Worm (Caenorhabditis elegans): ENCODE measurements around the gene tofu-1.

Gene tofu-1

DNA sequence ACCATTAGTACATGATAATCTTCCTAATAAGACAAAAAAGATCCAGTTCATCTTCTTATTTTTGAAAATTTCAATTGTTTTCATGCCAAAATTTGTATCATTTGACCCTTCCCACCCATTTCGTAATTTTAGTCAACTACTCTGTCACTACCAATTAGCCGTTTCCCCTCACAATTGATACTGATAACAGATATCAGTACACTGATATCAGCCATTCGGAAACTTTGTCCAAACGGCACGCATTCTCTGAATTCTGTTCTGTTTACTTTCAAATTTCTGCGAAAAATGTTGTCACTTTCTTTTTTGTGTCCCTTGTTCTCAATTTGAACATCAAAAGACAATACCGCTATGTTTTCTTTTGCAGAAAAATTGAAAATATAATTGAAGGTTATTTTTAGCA lies 31.7 kb downstream of the tofu-1 start:
- TF ChIP-seq nhr-90 (tag; optimal IDR thresholded peaks at IDR 0.05; ENCODE audit: poor library complexity) = no peak
- TF ChIP-seq lin-14 (GFP tag; optimal IDR thresholded peaks at IDR 0.05) = peak; percentile 42
- TF ChIP-seq pag-3 (tag; optimal IDR thresholded peaks at IDR 0.05; ENCODE audit: borderline replicate concordance, insufficient read depth) = peak; percentile 41
- peak in 1 of 2 experiments; percentile 33 for TF ChIP-seq lin-35 (GFP tag; optimal IDR thresholded peaks at IDR 0.05)
- TF ChIP-seq elt-3 (tag; optimal IDR thresholded peaks at IDR 0.05) = peak in 5 of 6 experiments; percentile 71 to 98 (median 80)
- peak; percentile 65 for TF ChIP-seq blmp-1 (tag; optimal IDR thresholded peaks at IDR 0.05)
- peak; percentile 42 for TF ChIP-seq elt-2 (tag; optimal IDR thresholded peaks at IDR 0.05)
- TF ChIP-seq xbp-1 (tag; optimal IDR thresholded peaks at IDR 0.05) = no peak

DNA sequence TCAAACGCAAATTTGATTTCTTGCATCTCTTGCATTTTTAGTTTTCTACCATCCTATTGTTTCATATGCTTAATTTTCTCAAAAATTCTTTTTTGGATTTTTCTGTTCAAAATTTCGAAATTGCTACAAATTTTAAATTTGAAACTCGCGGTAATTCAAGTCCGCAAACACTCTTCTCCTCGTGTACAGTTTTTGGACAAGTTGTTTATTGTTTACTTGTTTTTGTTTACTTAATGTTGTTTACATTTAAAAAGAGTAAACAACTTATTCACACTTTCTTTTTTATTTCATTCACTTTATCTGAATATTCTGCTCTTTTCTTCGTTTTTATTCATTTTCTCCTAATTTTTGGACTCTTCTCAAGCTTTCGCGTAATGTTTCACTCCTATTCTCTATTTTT lies 37.3 kb downstream of the tofu-1 start:
- TF ChIP-seq unc-62 (GFP tag; optimal IDR thresholded peaks at IDR 0.05) = no peak
- TF ChIP-seq lin-13 (GFP tag; optimal IDR thresholded peaks at IDR 0.05) = no peak
- TF ChIP-seq nhr-71 (tag; optimal IDR thresholded peaks at IDR 0.05) = no peak
- no peak for TF ChIP-seq zip-4 (GFP tag; optimal IDR thresholded peaks at IDR 0.05)
- no peak for TF ChIP-seq aha-1 (tag; optimal IDR thresholded peaks at IDR 0.05)
- no peak for TF ChIP-seq ama-1 (optimal IDR thresholded peaks at IDR 0.05)
- no peak for TF ChIP-seq elt-2 (tag; optimal IDR thresholded peaks at IDR 0.05)
- TF ChIP-seq nhr-237 (tag; optimal IDR thresholded peaks at IDR 0.05) = no peak
- TF ChIP-seq ztf-11 (tag; optimal IDR thresholded peaks at IDR 0.05) = no peak
- no peak for TF ChIP-seq nhr-11 (tag; optimal IDR thresholded peaks at IDR 0.05)
- TF ChIP-seq efl-3 (GFP tag; optimal IDR thresholded peaks at IDR 0.05) = no peak
- no peak for TF ChIP-seq nhr-20 (tag; optimal IDR thresholded peaks at IDR 0.05)
- TF ChIP-seq sup-37 (GFP tag; optimal IDR thresholded peaks at IDR 0.05) = no peak
- no peak for TF ChIP-seq ets-5 (GFP tag; IDR thresholded peaks at IDR 0.05)
- TF ChIP-seq C34B4.2 (tag; optimal IDR thresholded peaks at IDR 0.05) = no peak
- TF ChIP-seq snu-23 (GFP tag; optimal IDR thresholded peaks at IDR 0.05) = no peak
- TF ChIP-seq ceh-63 (GFP tag; optimal IDR thresholded peaks at IDR 0.05) = no peak
- no peak for TF ChIP-seq mef-2 (tag; optimal IDR thresholded peaks at IDR 0.05)
- no peak for TF ChIP-seq sptf-1 (tag; optimal IDR thresholded peaks at IDR 0.05)

DNA sequence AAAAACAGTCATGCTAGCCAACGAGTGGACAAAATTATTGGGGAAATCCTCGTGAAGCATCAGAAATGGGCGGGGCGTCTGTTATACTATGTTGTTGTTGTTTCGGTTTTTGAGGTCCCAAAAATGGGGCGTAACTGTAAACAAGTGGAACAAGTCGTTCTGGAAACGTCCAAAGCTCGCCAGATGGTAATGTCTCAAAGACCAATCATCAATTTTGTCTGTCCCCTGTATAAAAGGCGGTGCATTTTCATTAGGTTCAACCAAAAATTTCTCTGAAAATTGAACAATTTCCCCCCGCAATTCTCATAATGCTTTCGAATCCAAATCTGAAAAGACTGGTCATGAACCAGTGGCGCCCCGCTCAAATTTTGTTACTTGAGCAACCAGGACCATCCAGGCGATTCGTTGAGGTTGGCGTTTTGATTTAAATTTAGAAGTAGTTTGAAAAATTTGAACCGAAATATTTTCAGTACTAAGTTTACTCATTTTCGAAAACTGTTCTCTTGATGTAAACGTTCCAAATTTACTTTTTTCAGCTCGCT lies 38.2 kb downstream of the tofu-1 start:
- no peak for TF ChIP-seq aly-2 (tag; optimal IDR thresholded peaks at IDR 0.05)
- TF ChIP-seq efl-3 (GFP tag; optimal IDR thresholded peaks at IDR 0.05) = no peak
- no peak for TF ChIP-seq pax-3 (tag; optimal IDR thresholded peaks at IDR 0.05)
- TF ChIP-seq nhr-12 (tag; optimal IDR thresholded peaks at IDR 0.05) = no peak
- TF ChIP-seq elt-3 (tag; optimal IDR thresholded peaks at IDR 0.05) = no peak
- TF ChIP-seq nhr-19 (GFP tag; conservative IDR thresholded peaks at IDR 0.05) = no peak
- no peak for TF ChIP-seq nhr-76 (tag; optimal IDR thresholded peaks at IDR 0.05)
- TF ChIP-seq dsc-1 (tag; optimal IDR thresholded peaks at IDR 0.05) = no peak
- no peak for TF ChIP-seq ceh-8 (GFP tag; optimal IDR thresholded peaks at IDR 0.05)
- no peak for TF ChIP-seq skn-1 (tag; optimal IDR thresholded peaks at IDR 0.05)
- no peak for TF ChIP-seq lsy-2 (tag; optimal IDR thresholded peaks at IDR 0.05)
- no peak for TF ChIP-seq ztf-11 (tag; optimal IDR thresholded peaks at IDR 0.05)
- no peak for TF ChIP-seq ets-5 (GFP tag; IDR thresholded peaks at IDR 0.05)

DNA sequence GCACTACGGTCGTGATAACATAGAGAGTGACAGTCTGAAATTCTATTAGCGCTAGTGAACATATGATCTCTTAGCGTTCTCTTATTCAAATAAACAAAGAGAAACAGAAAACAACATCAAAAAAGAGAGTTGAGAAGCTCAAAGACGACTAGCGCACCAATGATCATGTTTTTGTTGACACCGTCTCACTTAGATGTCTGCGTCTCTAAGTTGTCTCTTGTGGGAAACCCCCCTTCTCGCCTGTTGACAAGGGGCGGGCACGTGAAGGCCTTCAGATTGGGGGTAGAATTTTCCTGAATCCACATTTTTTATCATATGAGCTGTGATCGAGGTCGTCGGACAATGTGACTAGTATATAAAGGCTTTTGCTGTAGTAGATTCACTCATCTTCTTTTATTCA lies 39.0 kb downstream of the tofu-1 start:
- TF ChIP-seq nhr-85 (tag) = peak; percentile 67
- TF ChIP-seq hlh-17 (GFP tag; optimal IDR thresholded peaks at IDR 0.05; ENCODE audit: borderline replicate concordance) = no peak
- TF ChIP-seq fkh-8 (tag; optimal IDR thresholded peaks at IDR 0.05) = peak; percentile 52
- TF ChIP-seq nhr-71 (tag; optimal IDR thresholded peaks at IDR 0.05) = peak; percentile 43
- TF ChIP-seq snu-23 (GFP tag; optimal IDR thresholded peaks at IDR 0.05) = peak; percentile 38
- peak in 1 of 2 experiments; percentile 5 for TF ChIP-seq lin-35 (GFP tag; optimal IDR thresholded peaks at IDR 0.05)
- TF ChIP-seq efl-1 (optimal IDR thresholded peaks at IDR 0.05) = no peak
- no peak for TF ChIP-seq efl-1 (GFP tag; optimal IDR thresholded peaks at IDR 0.05 in 1 of 2)
- no peak for TF ChIP-seq ceh-8 (GFP tag; optimal IDR thresholded peaks at IDR 0.05)
- peak in 1 of 3 experiments; percentile 7 for TF ChIP-seq dpl-1 (GFP tag; optimal IDR thresholded peaks at IDR 0.05)
- peak; percentile 74 for TF ChIP-seq lin-14 (GFP tag; optimal IDR thresholded peaks at IDR 0.05)
- TF ChIP-seq lsy-2 (tag; optimal IDR thresholded peaks at IDR 0.05) = peak in 1 of 2 experiments; percentile 28
- TF ChIP-seq mdl-1 (tag; optimal IDR thresholded peaks at IDR 0.05) = peak in 1 of 2 experiments; percentile 25

All from whole organism, L1 larva.